Worm (Caenorhabditis elegans) whole organism, L4 larva: ENCODE results near the gene vps-29.

Experiments used
- T20F7.1 ChIP-seq: fragments of 200-800 bp; sonication (Bioruptor generic); optimal IDR thresholded peaks from 2 replicates; lab custom pipeline; 2018; ENCODE audit warnings: mild to moderate bottlenecking, missing genetic modification characterization, missing compliant biosample characterization
- Y75B8A.6 ChIP-seq: fragments of 200-800 bp; sonication (Bioruptor generic); IDR thresholded peaks from 2 replicates; pipeline ENCODE4 v1.3.6; 2022; ENCODE audit warnings: missing genetic modification reagents, missing genetic modification characterization, missing compliant biosample characterization
- ama-1 ChIP-seq: fragments of 150-350 bp; optimal IDR thresholded peaks from 2 replicates; lab custom pipeline; 2014; ENCODE audit warnings: inconsistent platforms, mixed read lengths
- ceh-28 ChIP-seq: fragments of 150-350 bp; optimal IDR thresholded peaks from 2 replicates; lab custom pipeline; 2014; ENCODE audit warnings: missing biosample characterization, missing genetic modification reagents, missing genetic modification characterization
- ceh-62 ChIP-seq: sonication (generic microtip); optimal IDR thresholded peaks from 2 replicates; lab custom pipeline; 2017; ENCODE audit warnings: missing biosample characterization, missing genetic modification characterization
- ceh-82 ChIP-seq: sonication (generic microtip); optimal IDR thresholded peaks from 2 replicates; lab custom pipeline; 2017; ENCODE audit warnings: missing biosample characterization, missing genetic modification characterization
- cey-2 ChIP-seq: sonication (generic microtip); optimal IDR thresholded peaks from 3 replicates; lab custom pipeline; 2017; ENCODE audit warnings: missing genetic modification characterization, mild to moderate bottlenecking, missing compliant biosample characterization, antibody characterized with exemption, borderline replicate concordance; ENCODE audit not compliant: insufficient read depth
- daf-16 ChIP-seq, 3 experiments: sonication (generic microtip); optimal IDR thresholded peaks; 2 replicates each; lab custom pipeline; 2016 to 2017; ENCODE audit warnings: missing genetic modification characterization in 3 of 3, missing genetic modification reagents in 3 of 3, mild to moderate bottlenecking in 2 of 3, missing compliant biosample characterization in 2 of 3, missing biosample characterization in 1 of 3, moderate library complexity in 1 of 3
- dmd-6 ChIP-seq: fragments of 200-800 bp; sonication (Bioruptor generic); IDR thresholded peaks from 2 replicates; pipeline ENCODE4 v1.3.6; 2022; ENCODE audit warnings: missing genetic modification reagents, missing genetic modification characterization, missing compliant biosample characterization
- dpl-1 ChIP-seq: fragments of 150-350 bp; optimal IDR thresholded peaks from 2 replicates; lab custom pipeline; 2014; ENCODE audit warnings: missing biosample characterization, missing genetic modification reagents, missing genetic modification characterization
- dve-1 ChIP-seq: sonication (generic microtip); optimal IDR thresholded peaks from 2 replicates; lab custom pipeline; 2017; ENCODE audit warnings: antibody characterized with exemption, mild to moderate bottlenecking, missing genetic modification characterization, missing compliant biosample characterization; ENCODE audit not compliant: insufficient read depth
- egl-43 ChIP-seq: fragments of 200-800 bp; sonication (Bioruptor generic); IDR thresholded peaks from 2 replicates; pipeline ENCODE4 v1.3.6; 2022; ENCODE audit warnings: missing genetic modification reagents, missing genetic modification characterization, missing compliant biosample characterization
- fkh-10 ChIP-seq: fragments of 150-350 bp; optimal IDR thresholded peaks from 2 replicates; lab custom pipeline; 2014; ENCODE audit warnings: missing biosample characterization, missing genetic modification reagents, missing genetic modification characterization
- fos-1 ChIP-seq: fragments of 150-350 bp; optimal IDR thresholded peaks from 2 replicates; lab custom pipeline; 2014; ENCODE audit warnings: missing biosample characterization, missing genetic modification characterization
- hlh-11 ChIP-seq: fragments of 200-800 bp; sonication (Bioruptor generic); optimal IDR thresholded peaks from 2 replicates; lab custom pipeline; 2018; ENCODE audit warnings: mild to moderate bottlenecking, missing genetic modification characterization, missing compliant biosample characterization
- jun-1 ChIP-seq: fragments of 150-350 bp; optimal IDR thresholded peaks from 2 replicates; lab custom pipeline; 2014; ENCODE audit warnings: missing biosample characterization, missing genetic modification reagents, missing genetic modification characterization
- lim-7 ChIP-seq: fragments of 200-800 bp; sonication (Bioruptor generic); IDR thresholded peaks from 2 replicates; pipeline ENCODE4 v1.3.6; 2022; ENCODE audit warnings: missing genetic modification characterization, missing compliant biosample characterization
- lin-13 ChIP-seq: fragments of 150-350 bp; optimal IDR thresholded peaks from 2 replicates; lab custom pipeline; 2014; ENCODE audit warnings: missing biosample characterization, missing genetic modification reagents, missing genetic modification characterization
- lin-15B ChIP-seq: fragments of 150-350 bp; sonication (generic microtip); optimal IDR thresholded peaks from 3 replicates; lab custom pipeline; 2014; ENCODE audit warnings: missing biosample characterization, missing genetic modification characterization
- lin-29 ChIP-seq: fragments of 200-800 bp; sonication (Bioruptor generic); IDR thresholded peaks from 2 replicates; pipeline ENCODE4 v1.3.6; 2022; ENCODE audit warnings: missing genetic modification reagents, missing genetic modification characterization, missing compliant biosample characterization
- lin-38 ChIP-seq: fragments of 200-800 bp; sonication (Bioruptor generic); IDR thresholded peaks from 2 replicates; pipeline ENCODE4 v1.3.6; 2022; ENCODE audit warnings: missing genetic modification reagents, missing genetic modification characterization, missing compliant biosample characterization
- lir-3 ChIP-seq: sonication (generic microtip); optimal IDR thresholded peaks from 2 replicates; lab custom pipeline; 2016; ENCODE audit warnings: mild to moderate bottlenecking, missing genetic modification characterization, missing compliant biosample characterization
- madf-5 ChIP-seq, 2 experiments: fragments of 200-800 bp; sonication (Bioruptor generic); IDR thresholded peaks; 2 replicates each; pipeline ENCODE4 v1.3.6; 2022; ENCODE audit warnings: missing compliant biosample characterization in 2 of 2, missing genetic modification characterization in 2 of 2
- mdt-29 ChIP-seq: fragments of 200-800 bp; sonication (Bioruptor generic); IDR thresholded peaks from 2 replicates; pipeline ENCODE4 v1.3.6; 2022; ENCODE audit warnings: missing genetic modification reagents, missing genetic modification characterization, missing compliant biosample characterization
- mep-1 ChIP-seq: fragments of 150-350 bp; sonication (generic microtip); optimal IDR thresholded peaks from 3 replicates; lab custom pipeline; 2014; ENCODE audit warnings: missing biosample characterization, missing genetic modification characterization
- mes-2 ChIP-seq: sonication (generic microtip); optimal IDR thresholded peaks from 2 replicates; lab custom pipeline; 2016; ENCODE audit warnings: missing genotype, mild to moderate bottlenecking, missing genetic modification characterization, missing compliant biosample characterization; ENCODE audit not compliant: poor library complexity, severe bottlenecking
- mxl-3 ChIP-seq: fragments of 200-800 bp; sonication (Bioruptor generic); optimal IDR thresholded peaks from 2 replicates; lab custom pipeline; 2018; ENCODE audit warnings: mild to moderate bottlenecking, missing genetic modification characterization, missing compliant biosample characterization
- nhr-111 ChIP-seq: fragments of 200-800 bp; sonication (Bioruptor generic); optimal IDR thresholded peaks from 2 replicates; lab custom pipeline; 2018; ENCODE audit warnings: mild to moderate bottlenecking, missing genetic modification characterization, missing compliant biosample characterization
- nhr-28 ChIP-seq: fragments of 150-350 bp; optimal IDR thresholded peaks from 2 replicates; lab custom pipeline; 2014; ENCODE audit warnings: missing biosample characterization, missing genetic modification characterization
- nhr-41 ChIP-seq: fragments of 200-800 bp; sonication (Bioruptor generic); IDR thresholded peaks from 2 replicates; pipeline ENCODE4 v1.3.6; 2022; ENCODE audit warnings: missing genetic modification reagents, missing genetic modification characterization, missing compliant biosample characterization
- nhr-6 ChIP-seq: fragments of 150-350 bp; optimal IDR thresholded peaks from 2 replicates; lab custom pipeline; 2014; ENCODE audit warnings: missing biosample characterization, missing genetic modification characterization
- pha-4 ChIP-seq, 2 experiments: fragments of 150-350 bp in 1 of 2; fragments of 200-800 bp in 1 of 2; sonication (Bioruptor generic) in 1 of 2; IDR thresholded peaks in 1 of 2; optimal IDR thresholded peaks in 1 of 2; 2 replicates each; pipeline versions ENCODE4 v1.3.6 to Lab custom; 2014 to 2022; ENCODE audit warnings: missing genetic modification characterization in 2 of 2, missing genetic modification reagents in 2 of 2, missing biosample characterization in 1 of 2, missing compliant biosample characterization in 1 of 2
- php-3 ChIP-seq: fragments of 200-800 bp; sonication (Bioruptor generic); IDR thresholded peaks from 2 replicates; pipeline ENCODE4 v1.3.6; 2022; ENCODE audit warnings: missing genetic modification reagents, missing genetic modification characterization, missing compliant biosample characterization
- pqm-1 ChIP-seq: sonication (generic microtip); optimal IDR thresholded peaks from 2 replicates; lab custom pipeline; 2017; ENCODE audit warnings: missing biosample characterization, missing genetic modification characterization
- sdz-12 ChIP-seq: fragments of 200-800 bp; sonication (Bioruptor generic); optimal IDR thresholded peaks from 2 replicates; lab custom pipeline; 2018; ENCODE audit warnings: mild to moderate bottlenecking, missing genetic modification characterization, missing compliant biosample characterization
- snpc-4 ChIP-seq: fragments of 150-350 bp; optimal IDR thresholded peaks from 2 replicates; lab custom pipeline; 2014; ENCODE audit warnings: missing biosample characterization, missing genetic modification characterization
- tag-97 ChIP-seq: fragments of 200-800 bp; sonication (Bioruptor generic); IDR thresholded peaks from 2 replicates; pipeline ENCODE4 v1.3.6; 2022; ENCODE audit warnings: missing genetic modification characterization, missing compliant biosample characterization
- tra-1 ChIP-seq: fragments of 200-800 bp; sonication (Bioruptor generic); IDR thresholded peaks from 2 replicates; pipeline ENCODE4 v1.3.6; 2022; ENCODE audit warnings: missing genetic modification reagents, missing genetic modification characterization, missing compliant biosample characterization
- unc-62 ChIP-seq, 3 experiments: fragments of 150-350 bp in 1 of 3; sonication (generic microtip); optimal IDR thresholded peaks in 2 of 3; peaks in 1 of 3; 1 replicate in 1 of 3; 2 replicates in 2 of 3; lab custom pipeline; 2014 to 2017; ENCODE audit warnings: missing biosample characterization in 3 of 3, missing genetic modification characterization in 3 of 3, missing genetic modification reagents in 3 of 3, missing genotype in 1 of 3
- zip-2 ChIP-seq: fragments of 150-350 bp; optimal IDR thresholded peaks from 2 replicates; lab custom pipeline; 2014; ENCODE audit warnings: missing biosample characterization, missing genetic modification characterization
- ztf-7 ChIP-seq: fragments of 150-350 bp; optimal IDR thresholded peaks from 2 replicates; lab custom pipeline; 2014; ENCODE audit warnings: missing biosample characterization, missing genetic modification characterization

The vps-29 gene

ce11 chrIII:10136778-10137177 lies 23.9 kb upstream of the vps-29 start, which contains the start of gene ZK1128.7 (continued):
- TF ChIP-seq dve-1 (tag; lab: Kevin White, UChicago) (peak; percentile 6), lin-29 (GFP tag; lab: Robert Waterston, UW) (no peak), nhr-41 (GFP tag; lab: Robert Waterston, UW) (no peak), tag-97 (GFP tag; lab: Robert Waterston, UW) (no peak), madf-5 (GFP tag; IDR thresholded peaks at IDR 0.05; lab: Robert Waterston, UW) (no peak)

ce11 chrIII:10134517-10134916 lies 21.7 kb upstream of the vps-29 start:
- TF ChIP-seq jun-1 (tag; lab: Kevin White, UChicago) (no peak), lir-3 (no peak), dmd-6 (GFP tag; lab: Robert Waterston, UW) (no peak), dve-1 (tag; lab: Kevin White, UChicago) (peak; percentile 52), ceh-82 (tag; lab: Kevin White, UChicago) (no peak), lin-13 (GFP tag; lab: Kevin White, UChicago) (no peak), hlh-11 (tag; lab: Kevin White, UChicago) (peak; percentile 52), pha-4 (GFP tag; IDR thresholded peaks at IDR 0.05; lab: Robert Waterston, UW) (no peak), pha-4 (tag; optimal IDR thresholded peaks at IDR 0.05; lab: Kevin White, UChicago) (no peak), tag-97 (GFP tag; lab: Robert Waterston, UW) (no peak), fkh-10 (no peak), lin-15B (tag; lab: Kevin White, UChicago) (no peak), nhr-28 (tag; lab: Kevin White, UChicago) (peak; percentile 9), unc-62 (GFP tag; optimal IDR thresholded peaks at IDR 0.05 in 1 of 2; lab: Kevin White, UChicago) (peak in 1 of 2 experiments; percentile 3), unc-62 (tag; optimal IDR thresholded peaks at IDR 0.05; lab: Kevin White, UChicago) (no peak), nhr-111 (no peak), mep-1 (no peak), egl-43 (no peak), zip-2 (tag; lab: Kevin White, UChicago) (no peak), ceh-28 (tag; lab: Kevin White, UChicago) (no peak), pqm-1 (tag; lab: Kevin White, UChicago) (peak; percentile 43), php-3 (no peak), daf-16 (GFP tag; optimal IDR thresholded peaks at IDR 0.05; lab: Kevin White, UChicago) (no peak), daf-16 (tag; optimal IDR thresholded peaks at IDR 0.05; lab: Kevin White, UChicago) (peak; percentile 55), madf-5 (GFP tag; IDR thresholded peaks at IDR 0.05; lab: Robert Waterston, UW) (no peak), nhr-6 (tag; lab: Kevin White, UChicago) (peak; percentile 68), ztf-7 (tag; lab: Kevin White, UChicago) (no peak), mdt-29 (GFP tag; lab: Robert Waterston, UW) (no peak), ceh-62 (no peak), snpc-4 (no peak), sdz-12 (GFP tag; lab: Kevin White, UChicago) (no peak), lim-7 (no peak)

DNA sequence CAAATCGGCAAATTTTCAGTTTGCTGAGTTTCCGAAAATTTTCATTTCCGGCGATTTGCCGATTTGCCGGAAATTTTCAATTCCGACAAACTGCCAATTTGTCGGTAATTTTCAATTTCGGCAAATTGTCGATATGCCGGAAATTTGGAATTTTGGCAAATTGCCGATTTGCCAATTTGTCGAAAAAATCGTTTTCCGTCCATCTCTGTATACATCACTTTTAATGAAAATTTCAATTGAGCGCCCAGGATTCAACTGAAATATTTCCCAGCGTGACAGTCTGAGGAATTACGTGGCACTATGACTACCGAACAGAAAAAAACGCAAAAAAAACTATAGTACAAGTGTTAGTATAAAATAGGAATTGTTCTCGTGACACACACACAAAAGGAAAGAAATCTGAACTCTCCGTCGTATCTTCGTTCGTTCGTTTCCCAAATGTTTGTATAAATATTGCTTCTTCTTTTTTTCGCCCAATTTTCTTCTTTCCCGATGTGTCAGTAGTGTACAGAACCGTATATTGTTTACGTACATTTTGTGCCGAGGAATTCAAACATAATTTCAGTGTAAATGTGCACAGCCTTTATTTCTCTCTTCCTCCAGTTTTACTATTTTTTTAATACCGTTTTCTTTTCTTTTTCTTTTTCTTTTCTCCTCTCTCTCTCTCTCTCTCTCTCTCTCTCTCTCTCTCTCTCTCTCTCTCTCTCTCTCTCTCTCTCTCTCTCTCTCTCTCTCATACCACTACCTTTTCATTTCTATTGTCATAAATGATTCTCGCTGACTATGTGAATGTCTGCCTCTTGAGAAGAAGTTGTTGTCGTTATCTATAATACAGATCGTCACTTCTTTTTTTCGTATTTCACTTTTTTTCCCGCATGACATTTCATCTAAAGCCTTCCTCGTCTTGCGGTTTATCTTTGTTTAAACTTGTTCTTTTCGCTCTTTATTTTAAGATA lies 19.9 kb upstream of the vps-29 start:
- TF ChIP-seq hlh-11 (tag; lab: Kevin White, UChicago) (peak; percentile 73), nhr-6 (tag; lab: Kevin White, UChicago) (peak; percentile 20), daf-16 (GFP tag; optimal IDR thresholded peaks at IDR 0.05; lab: Kevin White, UChicago) (no peak), daf-16 (tag; optimal IDR thresholded peaks at IDR 0.05; lab: Kevin White, UChicago) (peak; percentile 65), cey-2 (tag; lab: Kevin White, UChicago) (peak; percentile 7), fos-1 (tag; lab: Kevin White, UChicago) (no peak), mep-1 (peak; percentile 44), T20F7.1 (peak; percentile 40), dpl-1 (peak; percentile 25), dmd-6 (GFP tag; lab: Robert Waterston, UW) (peak; percentile 12; the same call in 1 of the 2 replicates), pqm-1 (tag; lab: Kevin White, UChicago) (peak; percentile 75), Y75B8A.6 (GFP tag; lab: Robert Waterston, UW) (no peak), mes-2 (tag; lab: Kevin White, UChicago) (peak; percentile 37), ceh-62 (no peak), tra-1 (no peak), ama-1 (no peak), jun-1 (tag; lab: Kevin White, UChicago) (peak; percentile 17), madf-5 (GFP tag; IDR thresholded peaks at IDR 0.05; lab: Robert Waterston, UW) (no peak), mxl-3 (GFP tag; lab: Kevin White, UChicago) (peak; percentile 16), pha-4 (GFP tag; IDR thresholded peaks at IDR 0.05; lab: Robert Waterston, UW) (peak; percentile 72), pha-4 (tag; optimal IDR thresholded peaks at IDR 0.05; lab: Kevin White, UChicago) (no peak), lin-38 (GFP tag; lab: Robert Waterston, UW) (0 out of 2 replicates have a peak, but pooled peaks have one; percentile 8), lin-13 (GFP tag; lab: Kevin White, UChicago) (no peak), lim-7 (no peak)
